Worm (Caenorhabditis elegans): ENCODE data around the gene R05H10.1.

Gene R05H10.1

DNA sequence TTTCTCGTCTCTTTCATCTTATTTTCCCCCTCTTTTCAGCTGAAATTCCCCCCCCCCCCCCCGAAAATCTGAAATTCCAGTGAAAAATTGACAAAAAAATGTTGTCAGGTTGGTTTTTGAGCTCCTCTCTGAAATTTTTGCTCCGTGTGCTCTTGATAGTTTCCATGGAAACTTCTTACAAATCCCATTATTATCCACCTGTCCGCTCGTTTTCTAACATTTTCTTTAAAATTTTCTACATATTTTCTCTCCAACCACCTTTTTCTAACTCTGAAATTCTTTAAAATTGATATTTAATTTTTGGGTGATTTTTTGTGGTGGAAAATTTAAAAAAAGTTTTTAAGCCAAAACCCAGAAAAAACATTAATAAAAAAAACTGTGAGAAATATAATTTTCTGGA lies 15.1 kb downstream of the R05H10.1 start, which contains the start of gene gpx-2 (continued):
- no peak for TF ChIP-seq Y5F2A.4 (GFP tag; optimal IDR thresholded peaks at IDR 0.05)
- TF ChIP-seq egl-43 (GFP tag; IDR thresholded peaks at IDR 0.05), result no peak
- no peak for TF ChIP-seq mdt-29 (GFP tag; IDR thresholded peaks at IDR 0.05)
- TF ChIP-seq ama-1 (optimal IDR thresholded peaks at IDR 0.05), result no peak
- no peak for TF ChIP-seq hlh-30 (tag; optimal IDR thresholded peaks at IDR 0.05; ENCODE audit: insufficient read depth)
- no peak for TF ChIP-seq D1046.2 (GFP tag; IDR thresholded peaks at IDR 0.05)
- TF ChIP-seq daf-16 (GFP tag; optimal IDR thresholded peaks at IDR 0.05), result no peak
- peak; percentile 0 for TF ChIP-seq daf-16 (tag; optimal IDR thresholded peaks at IDR 0.05)
- no peak for TF ChIP-seq lin-29 (GFP tag; IDR thresholded peaks at IDR 0.05)
- TF ChIP-seq T20F7.1 (GFP tag; optimal IDR thresholded peaks at IDR 0.05), result no peak
- no peak for TF ChIP-seq dmd-6 (GFP tag; IDR thresholded peaks at IDR 0.05)
- no peak for TF ChIP-seq vab-7 (GFP tag; IDR thresholded peaks at IDR 0.05)
- TF ChIP-seq snpc-1.2 (GFP tag; IDR thresholded peaks at IDR 0.05), result no peak
- no peak for TF ChIP-seq lim-7 (GFP tag; IDR thresholded peaks at IDR 0.05)
- no peak for TF ChIP-seq set-16 (GFP tag; IDR thresholded peaks at IDR 0.05)
- TF ChIP-seq daf-12 (tag; optimal IDR thresholded peaks at IDR 0.05), result no peak
- no peak for TF ChIP-seq unc-130 (GFP tag; optimal IDR thresholded peaks at IDR 0.05)
- TF ChIP-seq aha-1 (tag), result peak; percentile 58
- TF ChIP-seq unc-39 (tag; optimal IDR thresholded peaks at IDR 0.05), result no peak

ce11 chrII:14867530-14867929 lies 15.9 kb downstream of the R05H10.1 start:
- no peak for TF ChIP-seq unc-62 (GFP tag; optimal IDR thresholded peaks at IDR 0.05 in 1 of 2)
- TF ChIP-seq unc-62 (tag; optimal IDR thresholded peaks at IDR 0.05), result no peak
- peak; percentile 53; the same call in 1 of the 2 replicates for TF ChIP-seq egl-43 (GFP tag; IDR thresholded peaks at IDR 0.05)
- TF ChIP-seq D1046.2 (GFP tag; IDR thresholded peaks at IDR 0.05), result 0 out of 2 replicates have a peak, but pooled peaks have one; percentile 61
- 0 out of 2 replicates have a peak, but pooled peaks have one; percentile 9 for TF ChIP-seq ZK337.2 (GFP tag; IDR thresholded peaks at IDR 0.05)

DNA sequence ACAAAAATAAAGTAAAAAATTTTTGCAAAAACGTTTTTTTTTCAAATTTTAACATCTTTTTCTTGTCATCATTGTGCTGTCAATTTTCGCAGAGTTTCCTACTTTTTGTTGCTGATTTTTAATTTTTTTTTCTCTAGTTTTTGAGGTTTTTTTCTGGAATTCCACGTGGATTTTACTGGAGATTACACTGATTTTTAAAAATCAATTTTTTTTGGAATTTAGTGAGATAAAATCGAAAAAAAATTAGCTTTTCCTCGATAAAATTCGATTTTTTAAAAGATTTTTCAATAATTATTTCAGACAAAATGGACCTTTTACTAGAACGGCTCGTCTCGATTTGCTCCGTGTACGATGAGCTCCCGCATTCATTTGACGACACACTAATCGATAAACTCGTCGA lies 18.0 kb downstream of the R05H10.1 start, which contains the start of gene R05H10.3:
R05H10.3 (plus strand) TSS at position 301 of the 400 bp plus-strand sequence.
- peak; percentile 11 for TF ChIP-seq aha-1 (tag)
- TF ChIP-seq unc-130 (GFP tag; optimal IDR thresholded peaks at IDR 0.05), result no peak

DNA sequence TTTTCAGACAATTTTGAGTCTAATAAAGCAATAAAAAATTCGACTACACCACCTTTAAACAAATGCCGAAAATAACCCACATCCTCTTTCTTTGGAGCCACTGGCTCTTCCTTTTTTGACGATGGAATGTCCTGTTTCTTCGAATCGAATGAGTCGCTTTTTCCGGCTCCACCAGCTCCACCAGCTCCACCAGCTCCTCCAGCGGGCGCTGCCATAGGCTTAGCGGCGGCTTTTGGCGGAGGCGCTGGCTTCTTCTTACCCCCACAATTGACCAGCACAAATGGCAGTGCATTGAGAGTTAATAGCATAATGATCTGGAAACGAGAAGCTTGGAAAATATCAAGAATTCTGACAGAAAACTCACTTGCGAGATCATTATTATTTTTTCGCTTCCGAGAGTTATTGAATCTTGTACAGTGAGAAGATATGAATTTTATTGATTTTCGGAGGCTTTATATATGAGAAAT lies 25.2 kb downstream of the R05H10.1 start, which contains the start of gene Y53F4A.2:
Y53F4A.2 (minus strand) TSS at position 417 of the 467 bp plus-strand sequence.
- no peak for TF ChIP-seq Y5F2A.4 (GFP tag; optimal IDR thresholded peaks at IDR 0.05)
- no peak for TF ChIP-seq jun-1 (tag; optimal IDR thresholded peaks at IDR 0.05)
- TF ChIP-seq zag-1 (tag; optimal IDR thresholded peaks at IDR 0.05), result no peak
- no peak for TF ChIP-seq lin-13 (GFP tag; optimal IDR thresholded peaks at IDR 0.05)
- no peak for TF ChIP-seq daf-12 (tag; optimal IDR thresholded peaks at IDR 0.05)
- no peak for TF ChIP-seq snpc-4 (tag; optimal IDR thresholded peaks at IDR 0.05)
- TF ChIP-seq ztf-11 (tag; optimal IDR thresholded peaks at IDR 0.05), result no peak
- TF ChIP-seq dve-1 (tag; optimal IDR thresholded peaks at IDR 0.05; ENCODE audit: insufficient read depth), result no peak
- TF ChIP-seq mes-2 (tag; optimal IDR thresholded peaks at IDR 0.05; ENCODE audit: poor library complexity, severe bottlenecking), result no peak
- TF ChIP-seq zfp-3 (GFP tag; conservative IDR thresholded peaks at IDR 0.05), result no peak
- peak; percentile 52 for TF ChIP-seq aha-1 (tag)
- no peak for TF ChIP-seq dpl-1 (GFP tag; optimal IDR thresholded peaks at IDR 0.05)
- TF ChIP-seq nhr-102 (tag; optimal IDR thresholded peaks at IDR 0.05), result no peak
- no peak for TF ChIP-seq nhr-11 (tag; optimal IDR thresholded peaks at IDR 0.05)
- TF ChIP-seq hlh-30 (tag; optimal IDR thresholded peaks at IDR 0.05; ENCODE audit: insufficient read depth), result no peak
- TF ChIP-seq egl-43 (GFP tag; IDR thresholded peaks at IDR 0.05), result 0 out of 2 replicates have a peak, but pooled peaks have one; percentile 24
- TF ChIP-seq fkh-10 (GFP tag; optimal IDR thresholded peaks at IDR 0.05), result no peak
- no peak for TF ChIP-seq nhr-10 (tag; optimal IDR thresholded peaks at IDR 0.05)
- no peak for TF ChIP-seq mdt-29 (GFP tag; IDR thresholded peaks at IDR 0.05)
- no peak for TF ChIP-seq unc-39 (tag; optimal IDR thresholded peaks at IDR 0.05)
- peak; percentile 77 for TF ChIP-seq set-16 (GFP tag; IDR thresholded peaks at IDR 0.05)
- TF ChIP-seq zip-11 (GFP tag; IDR thresholded peaks at IDR 0.05), result no peak
- no peak for TF ChIP-seq hlh-11 (tag; optimal IDR thresholded peaks at IDR 0.05)
- no peak for TF ChIP-seq php-3 (GFP tag; IDR thresholded peaks at IDR 0.05)
